Fruit fly (Drosophila melanogaster) whole organism, embryonic: ENCODE data around the gene CRAT.

Source experiments
- B-H2 ChIP-seq: fragments of 200-800 bp; sonication (Bioruptor generic); optimal IDR thresholded peaks from 2 replicates; lab custom pipeline; 2018; ENCODE audit warnings: missing biosample characterization, mild to moderate bottlenecking, missing genetic modification characterization
- CG10979 ChIP-seq: fragments of 200-800 bp; sonication (Bioruptor generic); optimal IDR thresholded peaks from 2 replicates; lab custom pipeline; 2018; ENCODE audit warnings: missing biosample characterization, mild to moderate bottlenecking, missing genetic modification characterization, moderate library complexity
- CG14441 ChIP-seq: fragments of 200-800 bp; sonication (Bioruptor generic); IDR thresholded peaks from 2 replicates; pipeline ENCODE4 v1.3.6; 2022; ENCODE audit warnings: missing biosample characterization, missing genetic modification characterization
- CG14965 ChIP-seq: fragments of 200-800 bp; sonication (Bioruptor generic); optimal IDR thresholded peaks from 2 replicates; lab custom pipeline; 2016; ENCODE audit warnings: missing biosample characterization, missing genetic modification characterization, borderline replicate concordance
- CG31365 ChIP-seq: fragments of 200-800 bp; sonication (Bioruptor generic); optimal IDR thresholded peaks from 2 replicates; lab custom pipeline; 2018; ENCODE audit warnings: missing biosample characterization, mild to moderate bottlenecking, missing genetic modification characterization
- Kr ChIP-seq: fragments of 200-800 bp; sonication (Bioruptor generic); optimal IDR thresholded peaks from 2 replicates; lab custom pipeline; 2017; ENCODE audit warnings: missing biosample characterization, mild to moderate bottlenecking, missing genetic modification characterization
- Opbp ChIP-seq: fragments of 200-800 bp; sonication (Bioruptor generic); IDR thresholded peaks from 3 replicates; pipeline ENCODE4 v1.3.6; 2022; ENCODE audit warnings: missing biosample characterization, missing genetic modification characterization; ENCODE audit not compliant: partially characterized antibody
- bcd ChIP-seq: fragments of 200-800 bp; sonication (Bioruptor generic); optimal IDR thresholded peaks from 2 replicates; lab custom pipeline; 2017; ENCODE audit warnings: missing biosample characterization, mild to moderate bottlenecking, missing genetic modification characterization
- bsh ChIP-seq, 2 experiments: fragments of 200-800 bp; sonication (Bioruptor generic); optimal IDR thresholded peaks; 2 replicates each; lab custom pipeline; 2017 to 2018; ENCODE audit warnings: mild to moderate bottlenecking in 2 of 2, missing biosample characterization in 2 of 2, missing genetic modification characterization in 2 of 2, moderate library complexity in 1 of 2
- dati ChIP-seq: fragments of 200-800 bp; sonication (Bioruptor generic); IDR thresholded peaks from 2 replicates; pipeline ENCODE4 v1.3.6; 2022; ENCODE audit warnings: missing biosample characterization, missing genetic modification characterization
- tgo ChIP-seq: fragments of 200-800 bp; sonication (Bioruptor generic); IDR thresholded peaks from 3 replicates; pipeline ENCODE4 v1.3.6; 2022; ENCODE audit warnings: missing biosample characterization, missing genetic modification characterization

dm6 chr3R:6400710-6401521 is 25.1 kb upstream of the CRAT start:
- TF ChIP-seq Opbp (GFP tag; lab: Robert Waterston, UW): no peak
- peak; percentile 16 for TF ChIP-seq CG31365 (tag; lab: Kevin White, UChicago)
- no peak for TF ChIP-seq Kr
- peak; percentile 4 for TF ChIP-seq B-H2 (GFP tag; lab: Kevin White, UChicago)
- peak in 1 of 2 experiments; percentile 22 for TF ChIP-seq bsh (GFP tag; optimal IDR thresholded peaks at IDR 0.05; lab: Kevin White, UChicago)
- TF ChIP-seq CG10979 (tag; lab: Kevin White, UChicago): no peak
- no peak for TF ChIP-seq CG14965
- no peak for TF ChIP-seq tgo (GFP tag; lab: Robert Waterston, UW)
- TF ChIP-seq CG14441 (GFP tag; lab: Robert Waterston, UW): no peak
- no peak for TF ChIP-seq dati
- TF ChIP-seq bcd (GFP tag; lab: Kevin White, UChicago): no peak
